Worm (Caenorhabditis elegans) whole organism, L2 larva: Measurements from ENCODE around the gene R07E5.17.

Experiments
- ama-1 ChIP-seq: fragments of 150-350 bp; optimal IDR thresholded peaks from 2 replicates; lab custom pipeline; 2018; ENCODE audit warnings: inconsistent platforms
- elt-3 ChIP-seq: sonication (generic microtip); optimal IDR thresholded peaks from 2 replicates; lab custom pipeline; 2017; ENCODE audit warnings: missing biosample characterization, missing genetic modification characterization
- lin-39 ChIP-seq: fragments of 150-350 bp; optimal IDR thresholded peaks from 2 replicates; lab custom pipeline; 2014; ENCODE audit warnings: missing biosample characterization, missing genetic modification reagents, missing genetic modification characterization
- mab-5 ChIP-seq: fragments of 150-350 bp; optimal IDR thresholded peaks from 2 replicates; lab custom pipeline; 2014; ENCODE audit warnings: missing biosample characterization, missing genetic modification characterization
- nhr-21 ChIP-seq: fragments of 150-350 bp; optimal IDR thresholded peaks from 2 replicates; lab custom pipeline; 2014; ENCODE audit warnings: missing biosample characterization, missing genetic modification characterization
- nhr-237 ChIP-seq: fragments of 150-350 bp; optimal IDR thresholded peaks from 2 replicates; lab custom pipeline; 2014; ENCODE audit warnings: missing biosample characterization, missing genetic modification characterization
- snpc-4 ChIP-seq: fragments of 150-350 bp; optimal IDR thresholded peaks from 2 replicates; lab custom pipeline; 2014; ENCODE audit warnings: missing biosample characterization, missing genetic modification characterization

- TF ChIP-seq snpc-4, result no peak
- no peak for TF ChIP-seq ama-1
- TF ChIP-seq nhr-237, result no peak
- TF ChIP-seq elt-3 (tag; lab: Kevin White, UChicago), result no peak
- TF ChIP-seq lin-39, result no peak
- no peak for TF ChIP-seq mab-5 (tag; lab: Kevin White, UChicago)
- TF ChIP-seq nhr-21, result no peak
Measured at ce11 chrIII:4397115-4397514, 7.1 kb downstream of the R07E5.17 start, which contains the start of gene R07E5.5.
